Fruit fly (Drosophila melanogaster) whole organism, embryonic: ENCODE measurements around the gene CG5861.
A peak's percentile ranks its signal among the peaks of the same experiment; 100 is the strongest.

Experiments used
- CG10321 ChIP-seq: fragments of 200-800 bp; sonication (Bioruptor generic); IDR thresholded peaks from 2 replicates; pipeline ENCODE4 v1.3.6; 2022; ENCODE audit warnings: missing biosample characterization, missing genetic modification characterization
- CG11398 ChIP-seq: fragments of 200-800 bp; sonication (Bioruptor generic); optimal IDR thresholded peaks from 2 replicates; lab custom pipeline; 2016; ENCODE audit warnings: missing biosample characterization, missing genetic modification characterization
- CG12071 ChIP-seq: fragments of 200-800 bp; sonication (Bioruptor generic); optimal IDR thresholded peaks from 3 replicates; lab custom pipeline; 2018; ENCODE audit warnings: missing biosample characterization, mild to moderate bottlenecking, missing genetic modification characterization
- CG12104 ChIP-seq: fragments of 200-800 bp; sonication (Bioruptor generic); optimal IDR thresholded peaks from 3 replicates; lab custom pipeline; 2016; ENCODE audit warnings: missing biosample characterization, missing genetic modification characterization
- CG12744 ChIP-seq: fragments of 200-800 bp; sonication (Bioruptor generic); optimal IDR thresholded peaks from 2 replicates; lab custom pipeline; 2016; ENCODE audit warnings: missing biosample characterization, missing genetic modification characterization
- CG13123 ChIP-seq: fragments of 200-800 bp; sonication (Bioruptor generic); optimal IDR thresholded peaks from 2 replicates; lab custom pipeline; 2016; ENCODE audit warnings: missing biosample characterization, missing genetic modification characterization
- CG15011 ChIP-seq: fragments of 200-800 bp; sonication (Bioruptor generic); optimal IDR thresholded peaks from 3 replicates; lab custom pipeline; 2018; ENCODE audit warnings: missing biosample characterization, mild to moderate bottlenecking, missing genetic modification characterization
- CG15479 ChIP-seq: fragments of 200-800 bp; sonication (Bioruptor generic); optimal IDR thresholded peaks from 3 replicates; lab custom pipeline; 2019; ENCODE audit warnings: missing biosample characterization, mild to moderate bottlenecking, missing genetic modification characterization, moderate library complexity
- CG3281 ChIP-seq: fragments of 200-800 bp; sonication (Bioruptor generic); optimal IDR thresholded peaks from 3 replicates; lab custom pipeline; 2017; ENCODE audit warnings: missing biosample characterization, mild to moderate bottlenecking, missing genetic modification characterization
- CG3838 ChIP-seq: fragments of 200-800 bp; sonication (Bioruptor generic); optimal IDR thresholded peaks from 3 replicates; lab custom pipeline; 2016; ENCODE audit warnings: missing biosample characterization, missing genetic modification characterization
- CG5953 ChIP-seq: fragments of 200-800 bp; sonication (Bioruptor generic); IDR thresholded peaks from 2 replicates; pipeline ENCODE4 v1.3.6; 2022; ENCODE audit warnings: missing biosample characterization, missing genetic modification characterization
- CG6175 ChIP-seq: fragments of 200-800 bp; sonication (Bioruptor generic); IDR thresholded peaks from 3 replicates; pipeline ENCODE4 v1.3.6; 2022; ENCODE audit warnings: missing biosample characterization, missing genetic modification characterization
- CG6272 ChIP-seq: fragments of 200-800 bp; sonication (Bioruptor generic); IDR thresholded peaks from 2 replicates; pipeline ENCODE4 v1.3.6; 2022; ENCODE audit warnings: missing biosample characterization, missing genetic modification characterization
- CG6813 ChIP-seq: fragments of 200-800 bp; sonication (Bioruptor generic); optimal IDR thresholded peaks from 2 replicates; lab custom pipeline; 2017; ENCODE audit warnings: missing biosample characterization, missing genetic modification characterization, mild to moderate bottlenecking, moderate library complexity, missing genetic modification reagents
- CG8089 ChIP-seq: fragments of 200-800 bp; sonication (Bioruptor generic); optimal IDR thresholded peaks from 3 replicates; lab custom pipeline; 2016; ENCODE audit warnings: missing biosample characterization, missing genetic modification characterization
- Deaf1 ChIP-seq: fragments of 200-800 bp; optimal IDR thresholded peaks from 3 replicates; lab custom pipeline; 2019; ENCODE audit warnings: missing biosample characterization, mild to moderate bottlenecking, missing genetic modification characterization, moderate library complexity
- HLH4C ChIP-seq: fragments of 200-800 bp; sonication (Bioruptor generic); IDR thresholded peaks from 3 replicates; pipeline ENCODE4 v1.3.6; 2022; ENCODE audit warnings: missing biosample characterization, missing genetic modification characterization; ENCODE audit not compliant: partially characterized antibody
- Hand ChIP-seq: fragments of 200-800 bp; sonication (Bioruptor generic); optimal IDR thresholded peaks from 2 replicates; lab custom pipeline; 2017; ENCODE audit warnings: mild to moderate bottlenecking, missing biosample characterization, missing genetic modification reagents, missing genetic modification characterization
- MBD-R2 ChIP-seq: fragments of 200-800 bp; sonication (Bioruptor generic); IDR thresholded peaks from 2 replicates; pipeline ENCODE4 v1.3.6; 2022; ENCODE audit warnings: missing biosample characterization, missing genetic modification characterization
- MTF-1 ChIP-seq: fragments of 200-800 bp; sonication (Bioruptor generic); optimal IDR thresholded peaks from 2 replicates; lab custom pipeline; 2018; ENCODE audit warnings: missing biosample characterization, mild to moderate bottlenecking, missing genetic modification characterization, borderline replicate concordance
- NfI ChIP-seq: fragments of 200-800 bp; sonication (Bioruptor generic); optimal IDR thresholded peaks from 3 replicates; lab custom pipeline; 2018; ENCODE audit warnings: missing biosample characterization, mild to moderate bottlenecking, missing genetic modification characterization, moderate library complexity
- TFAM ChIP-seq: fragments of 200-800 bp; sonication (Bioruptor generic); optimal IDR thresholded peaks from 2 replicates; lab custom pipeline; 2017; ENCODE audit warnings: missing biosample characterization, missing genetic modification characterization, inconsistent platforms
- Tbp ChIP-seq: fragments of >200 bp; optimal IDR thresholded peaks from 2 replicates; lab custom pipeline; 2018; ENCODE audit warnings: missing biosample characterization, missing genetic modification characterization
- Usf ChIP-seq: fragments of 200-800 bp; sonication (Bioruptor generic); optimal IDR thresholded peaks from 2 replicates; lab custom pipeline; 2017; ENCODE audit warnings: missing genotype, missing biosample characterization, missing genetic modification characterization
- Xbp1 ChIP-seq: fragments of 200-800 bp; sonication (Bioruptor generic); optimal IDR thresholded peaks from 3 replicates; lab custom pipeline; 2016; ENCODE audit warnings: missing biosample characterization, mild to moderate bottlenecking, missing genetic modification characterization
- ac ChIP-seq: fragments of 200-800 bp; sonication (Bioruptor generic); optimal IDR thresholded peaks from 3 replicates; lab custom pipeline; 2017; ENCODE audit warnings: missing biosample characterization, mild to moderate bottlenecking, missing genetic modification characterization
- cwo ChIP-seq: fragments of 200-800 bp; sonication (Bioruptor generic); optimal IDR thresholded peaks from 3 replicates; lab custom pipeline; 2017; ENCODE audit warnings: missing biosample characterization, missing genetic modification characterization, mild to moderate bottlenecking, moderate library complexity, missing genetic modification reagents
- dan ChIP-seq: fragments of 200-800 bp; sonication (Bioruptor generic); IDR thresholded peaks from 2 replicates; pipeline ENCODE4 v1.3.6; 2022; ENCODE audit warnings: missing biosample characterization, missing genetic modification characterization
- dm ChIP-seq: fragments of 200-800 bp; sonication (Bioruptor generic); optimal IDR thresholded peaks from 3 replicates; lab custom pipeline; 2016; ENCODE audit warnings: missing biosample characterization, missing genetic modification characterization
- dmrt11E ChIP-seq: fragments of 200-800 bp; sonication (Bioruptor generic); optimal IDR thresholded peaks from 3 replicates; lab custom pipeline; 2018; ENCODE audit warnings: missing biosample characterization, mild to moderate bottlenecking, missing genetic modification characterization, moderate library complexity
- fd64A ChIP-seq: fragments of 200-800 bp; sonication (Bioruptor generic); optimal IDR thresholded peaks from 3 replicates; lab custom pipeline; 2018; ENCODE audit warnings: missing biosample characterization, mild to moderate bottlenecking, missing genetic modification characterization
- gce ChIP-seq: fragments of 200-800 bp; sonication (Bioruptor generic); IDR thresholded peaks from 3 replicates; pipeline ENCODE4 v1.3.6; 2022; ENCODE audit warnings: missing biosample characterization, missing genetic modification characterization
- gro ChIP-seq: fragments of 200-800 bp; sonication (Bioruptor generic); optimal IDR thresholded peaks from 2 replicates; lab custom pipeline; 2016; ENCODE audit warnings: missing biosample characterization, missing genetic modification characterization
- hkb ChIP-seq, 2 experiments: fragments of 200-800 bp in 1 of 2; fragments of >200 bp in 1 of 2; sonication (Bioruptor generic) in 1 of 2; IDR thresholded peaks in 1 of 2; optimal IDR thresholded peaks in 1 of 2; 2 replicates each; pipeline versions ENCODE4 v1.3.6 to Lab custom; 2017 to 2022; ENCODE audit warnings: missing biosample characterization in 1 of 2, missing genetic modification characterization in 1 of 2
- maf-S ChIP-seq: fragments of 200-800 bp; sonication (Bioruptor generic); optimal IDR thresholded peaks from 2 replicates; lab custom pipeline; 2016; ENCODE audit warnings: missing biosample characterization, missing genetic modification characterization
- nmo ChIP-seq: fragments of 200-800 bp; sonication (Bioruptor generic); optimal IDR thresholded peaks from 2 replicates; lab custom pipeline; 2018; ENCODE audit warnings: missing biosample characterization, mild to moderate bottlenecking, missing genetic modification characterization, moderate library complexity
- oc ChIP-seq: fragments of 200-800 bp; sonication (Bioruptor generic); optimal IDR thresholded peaks from 2 replicates; lab custom pipeline; 2018; ENCODE audit warnings: missing biosample characterization, mild to moderate bottlenecking, missing genetic modification characterization, moderate library complexity
- repo ChIP-seq: fragments of 200-800 bp; sonication (Bioruptor generic); optimal IDR thresholded peaks from 2 replicates; lab custom pipeline; 2016; ENCODE audit warnings: missing biosample characterization, missing genetic modification characterization
- scrt ChIP-seq: fragments of 200-800 bp; sonication (Bioruptor generic); optimal IDR thresholded peaks from 2 replicates; lab custom pipeline; 2018; ENCODE audit warnings: missing biosample characterization, mild to moderate bottlenecking, missing genetic modification characterization, moderate library complexity
- sens-2 ChIP-seq: fragments of 200-800 bp; sonication (Bioruptor generic); IDR thresholded peaks from 2 replicates; pipeline ENCODE4 v1.3.6; 2022; ENCODE audit warnings: missing biosample characterization, missing genetic modification characterization
- ssp ChIP-seq: fragments of 200-800 bp; sonication (Bioruptor generic); IDR thresholded peaks from 2 replicates; pipeline ENCODE4 v1.3.6; 2022; ENCODE audit warnings: missing biosample characterization, missing genetic modification characterization
- tin ChIP-seq: fragments of 200-800 bp; sonication (Bioruptor generic); optimal IDR thresholded peaks from 3 replicates; lab custom pipeline; 2016; ENCODE audit warnings: missing biosample characterization, missing genetic modification characterization
- unc-4 ChIP-seq: fragments of 200-800 bp; sonication (Bioruptor generic); IDR thresholded peaks from 2 replicates; pipeline ENCODE4 v1.3.6; 2022; ENCODE audit warnings: missing biosample characterization, missing genetic modification characterization; ENCODE audit not compliant: partially characterized antibody
- unpg ChIP-seq: fragments of 200-800 bp; sonication (Bioruptor generic); optimal IDR thresholded peaks from 3 replicates; lab custom pipeline; 2018; ENCODE audit warnings: missing biosample characterization, mild to moderate bottlenecking, missing genetic modification characterization, moderate library complexity
- zen2 ChIP-seq: fragments of 200-800 bp; sonication (Bioruptor generic); IDR thresholded peaks from 3 replicates; pipeline ENCODE4 v1.3.6; 2022; ENCODE audit warnings: missing biosample characterization, missing genetic modification characterization; ENCODE audit not compliant: partially characterized antibody

Gene CG5861

dm6 chr2L:16317777-16318610 lies 10.9 kb upstream of the CG5861 start (continued):
- TF ChIP-seq CG3838 (GFP tag; lab: Kevin White, UChicago) (peak; percentile 44), CG12071 (GFP tag; lab: Kevin White, UChicago) (peak; percentile 36), gro (peak; percentile 39), CG3281 (GFP tag; lab: Kevin White, UChicago) (peak; percentile 11), tin (GFP tag; lab: Kevin White, UChicago) (no peak), CG6813 (GFP tag; lab: Kevin White, UChicago) (peak; percentile 60), ac (GFP tag; lab: Kevin White, UChicago) (no peak), sens-2 (GFP tag; lab: Robert Waterston, UW) (no peak), fd64A (peak; percentile 39), CG15479 (GFP tag; lab: Kevin White, UChicago) (no peak), hkb (optimal IDR thresholded peaks at IDR 0.05; lab: Kevin White, UChicago) (no peak), hkb (GFP tag; IDR thresholded peaks at IDR 0.05; lab: Robert Waterston, UW) (peak; percentile 57), Xbp1 (GFP tag; lab: Kevin White, UChicago) (no peak), CG6175 (GFP tag; lab: Robert Waterston, UW) (no peak), CG8089 (GFP tag; lab: Kevin White, UChicago) (peak; percentile 8), oc (no peak), maf-S (peak; percentile 12), gce (GFP tag; lab: Robert Waterston, UW) (no peak), ssp (GFP tag; lab: Robert Waterston, UW) (no peak), CG6272 (no peak), CG10321 (GFP tag; lab: Robert Waterston, UW) (no peak), scrt (GFP tag; lab: Kevin White, UChicago) (peak; percentile 30), CG15011 (GFP tag; lab: Kevin White, UChicago) (peak; percentile 40), cwo (no peak), CG12104 (peak; percentile 17), MBD-R2 (GFP tag; lab: Robert Waterston, UW) (no peak; the same call in 1 of the 2 replicates), zen2 (GFP tag; lab: Robert Waterston, UW) (no peak), CG11398 (GFP tag; lab: Kevin White, UChicago) (peak; percentile 47), dm (GFP tag; lab: Kevin White, UChicago) (no peak), CG5953 (GFP tag; lab: Robert Waterston, UW) (peak; percentile 73), nmo (GFP tag; lab: Kevin White, UChicago) (no peak), CG12744 (GFP tag; lab: Kevin White, UChicago) (peak; percentile 34), unc-4 (no peak), Usf (GFP tag; lab: Kevin White, UChicago) (no peak), Tbp (no peak), Deaf1 (tag; lab: Kevin White, UChicago) (no peak), dan (no peak), dmrt11E (tag; lab: Kevin White, UChicago) (no peak), NfI (no peak), Hand (GFP tag; lab: Kevin White, UChicago) (no peak), MTF-1 (GFP tag; lab: Kevin White, UChicago) (peak; percentile 70), repo (GFP tag; lab: Kevin White, UChicago) (peak; percentile 16), CG13123 (GFP tag; lab: Kevin White, UChicago) (no peak), TFAM (GFP tag; lab: Kevin White, UChicago) (no peak), HLH4C (no peak), unpg (GFP tag; lab: Kevin White, UChicago) (peak; percentile 50)
